Fruit fly (Drosophila melanogaster) S2 (cell line): ENCODE results near the gene CG43090.

Experiments used
- CG8478 ChIP-seq: fragments of >200 bp; optimal IDR thresholded peaks from 2 replicates; lab custom pipeline; 2018
- CTCF ChIP-seq, 2 experiments: fragments of >200 bp; optimal IDR thresholded peaks; 2 replicates each; lab custom pipeline; 2018

- no peak for TF ChIP-seq CTCF (optimal IDR thresholded peaks at IDR 0.05; lab: Kevin White, UChicago)
- no peak for TF ChIP-seq CG8478 (lab: Kevin White, UChicago)
These were observed 7.4 kb downstream of the CG43090 start, which contains the start of gene Ca-alpha1T for dm6 chrX:6192332-6192731.
